Fruit fly (Drosophila melanogaster): ENCODE results near the gene CG17928.

The CG17928 gene

DNA sequence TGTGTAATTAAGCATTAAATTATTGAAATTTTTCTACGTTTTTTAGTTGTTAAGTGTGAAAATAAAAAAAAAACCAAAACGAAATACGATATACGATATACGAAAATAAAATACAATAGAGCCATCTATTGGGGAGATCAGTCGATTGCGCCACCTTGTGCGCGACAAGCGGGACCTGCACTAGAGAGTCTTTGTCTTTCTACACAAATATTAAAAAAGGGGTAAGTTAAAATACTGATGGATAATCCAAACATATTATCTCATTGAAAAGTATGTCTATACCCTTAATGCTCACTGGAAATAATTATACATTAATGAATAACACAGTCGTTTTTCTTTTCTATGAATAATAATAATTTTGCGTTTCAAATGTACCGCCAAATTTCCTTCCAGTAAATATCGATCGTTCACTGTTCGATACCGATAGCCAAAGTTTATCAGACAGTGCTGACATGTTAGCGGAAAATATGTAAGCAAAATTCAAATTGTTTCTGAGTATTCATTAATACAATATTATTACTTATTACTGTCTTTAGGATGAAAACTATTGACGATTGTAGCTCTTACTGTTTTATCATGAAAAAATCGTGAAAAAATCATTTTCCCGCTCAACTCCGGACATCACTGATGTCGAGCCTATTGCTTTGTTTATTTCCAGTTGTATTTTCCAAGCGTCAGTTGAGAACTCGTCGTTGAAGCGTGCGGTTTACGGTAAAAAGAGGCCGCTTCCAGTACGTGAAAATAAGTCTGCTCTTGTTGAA lies 24.8 kb downstream of the CG17928 start, which contains the start of gene mdy (continued):
- TF ChIP-seq CG30020 (tag; optimal IDR thresholded peaks at IDR 0.05), result no peak
- TF ChIP-seq sob (GFP tag; IDR thresholded peaks at IDR 0.05), result peak; percentile 23; the same call in 1 of the 2 replicates
- TF ChIP-seq Jarid2 (GFP tag; optimal IDR thresholded peaks at IDR 0.05), result no peak
- no peak for TF ChIP-seq tna (GFP tag; IDR thresholded peaks at IDR 0.05; ENCODE audit: partially characterized antibody)
- peak; percentile 19 for TF ChIP-seq tx (GFP tag; optimal IDR thresholded peaks at IDR 0.05)
- TF ChIP-seq CG5245 (GFP tag; optimal IDR thresholded peaks at IDR 0.05), result peak; percentile 32
- peak; percentile 47; the same call in 2 of the 3 replicates for TF ChIP-seq Aef1 (GFP tag; IDR thresholded peaks at IDR 0.05)
- TF ChIP-seq dpn (GFP tag; optimal IDR thresholded peaks at IDR 0.05), result peak; percentile 62 to 71
- TF ChIP-seq CG3281 (GFP tag; optimal IDR thresholded peaks at IDR 0.05), result peak; percentile 33
- TF ChIP-seq Deaf1 (tag; optimal IDR thresholded peaks at IDR 0.05), result peak; percentile 21
- TF ChIP-seq CG4424 (GFP tag; optimal IDR thresholded peaks at IDR 0.05), result peak; percentile 63
- TF ChIP-seq CG16863 (GFP tag; optimal IDR thresholded peaks at IDR 0.05), result peak; percentile 55
- no peak for TF ChIP-seq prd (optimal IDR thresholded peaks at IDR 0.05)
- TF ChIP-seq prd (GFP tag; IDR thresholded peaks at IDR 0.05), result peak; percentile 69
- no peak for TF ChIP-seq btn (GFP tag; optimal IDR thresholded peaks at IDR 0.05)
- TF ChIP-seq CG11247 (GFP tag; IDR thresholded peaks at IDR 0.05), result peak; percentile 64
- TF ChIP-seq pnt (GFP tag; optimal IDR thresholded peaks at IDR 0.05), result peak; percentile 49
- TF ChIP-seq Dbx (GFP tag; IDR thresholded peaks at IDR 0.05), result peak; percentile 49; the same call in 1 of the 3 replicates
- TF ChIP-seq Oli (tag; optimal IDR thresholded peaks at IDR 0.05), result peak; percentile 60
- no peak for TF ChIP-seq HLHmδ (GFP tag; optimal IDR thresholded peaks at IDR 0.05)
- no peak for TF ChIP-seq tll (GFP tag; optimal IDR thresholded peaks at IDR 0.05)
- TF ChIP-seq Stat92E (GFP tag; optimal IDR thresholded peaks at IDR 0.05), result peak in 1 of 3 experiments; percentile 83
- peak; percentile 53 for TF ChIP-seq tgo (GFP tag; IDR thresholded peaks at IDR 0.05)
- no peak for TF ChIP-seq pros (GFP tag; optimal IDR thresholded peaks at IDR 0.05)
- 0 out of 2 replicates have a peak, but pooled peaks have one; percentile 9 for TF ChIP-seq Rx (GFP tag; IDR thresholded peaks at IDR 0.05)
- TF ChIP-seq CG11695 (GFP tag; IDR thresholded peaks at IDR 0.05), result peak; percentile 48; the same call in 2 of the 3 replicates
- TF ChIP-seq grn (GFP tag; optimal IDR thresholded peaks at IDR 0.05), result no peak
- no peak for TF ChIP-seq CG2678 (tag; optimal IDR thresholded peaks at IDR 0.05)
- no peak for TF ChIP-seq jing (GFP tag; optimal IDR thresholded peaks at IDR 0.05)
- TF ChIP-seq mld (GFP tag; IDR thresholded peaks at IDR 0.05; ENCODE audit: partially characterized antibody), result 0 out of 3 replicates have a peak, but pooled peaks have one; percentile 25
- no peak for TF ChIP-seq aop (GFP tag; IDR thresholded peaks at IDR 0.05)
- TF ChIP-seq Optix (GFP tag; IDR thresholded peaks at IDR 0.05), result peak; percentile 26; the same call in 1 of the 3 replicates
- no peak for TF ChIP-seq CG7271 (tag; optimal IDR thresholded peaks at IDR 0.05)
- TF ChIP-seq Poxn (GFP tag; IDR thresholded peaks at IDR 0.05), result 0 out of 2 replicates have a peak, but pooled peaks have one; percentile 5
- peak; percentile 30; the same call in 1 of the 2 replicates for TF ChIP-seq CG6272 (GFP tag; IDR thresholded peaks at IDR 0.05)
- TF ChIP-seq Asciz (GFP tag; optimal IDR thresholded peaks at IDR 0.05), result no peak
- no peak for TF ChIP-seq da (GFP tag; optimal IDR thresholded peaks at IDR 0.05)
- 0 out of 3 replicates have a peak, but pooled peaks have one; percentile 29 for TF ChIP-seq CG7963 (GFP tag; IDR thresholded peaks at IDR 0.05; ENCODE audit: partially characterized antibody)
- peak; percentile 45 for TF ChIP-seq CG15269 (tag; optimal IDR thresholded peaks at IDR 0.05)
- TF ChIP-seq nerfin-1 (tag; optimal IDR thresholded peaks at IDR 0.05), result no peak
- TF ChIP-seq Gsc (GFP tag; IDR thresholded peaks at IDR 0.05), result no peak
- peak; percentile 68 for TF ChIP-seq CHES-1-like (GFP tag; optimal IDR thresholded peaks at IDR 0.05)
- TF ChIP-seq kay (GFP tag; optimal IDR thresholded peaks at IDR 0.05), result peak; percentile 58
- no peak for TF ChIP-seq h (optimal IDR thresholded peaks at IDR 0.05)
- TF ChIP-seq CG1529 (GFP tag; optimal IDR thresholded peaks at IDR 0.05), result no peak
- peak; percentile 45 for TF ChIP-seq Ets97D (GFP tag; optimal IDR thresholded peaks at IDR 0.05)
- TF ChIP-seq psq (GFP tag; optimal IDR thresholded peaks at IDR 0.05), result no peak
- TF ChIP-seq CG10654 (GFP tag; optimal IDR thresholded peaks at IDR 0.05), result no peak
- peak; percentile 44 for TF ChIP-seq CG1602 (GFP tag; optimal IDR thresholded peaks at IDR 0.05)
